Worm (Caenorhabditis elegans) whole organism, L4 larva: ENCODE results near the gene C24H10.4.
A peak's percentile ranks its signal among the peaks of the same experiment; 100 is the strongest.

Experiments
- F10B5.3 ChIP-seq: sonication (generic microtip); optimal IDR thresholded peaks from 2 replicates; lab custom pipeline; 2016; ENCODE audit warnings: mild to moderate bottlenecking, missing genetic modification characterization, missing compliant biosample characterization
- T20F7.1 ChIP-seq: fragments of 200-800 bp; sonication (Bioruptor generic); optimal IDR thresholded peaks from 2 replicates; lab custom pipeline; 2018; ENCODE audit warnings: mild to moderate bottlenecking, missing genetic modification characterization, missing compliant biosample characterization
- T26A8.4 ChIP-seq: fragments of 200-800 bp; sonication (Bioruptor generic); IDR thresholded peaks from 2 replicates; pipeline ENCODE4 v1.3.6; 2022; ENCODE audit warnings: missing genetic modification characterization, missing compliant biosample characterization
- Y48G9A.11 ChIP-seq: fragments of 200-800 bp; sonication (Bioruptor generic); IDR thresholded peaks from 2 replicates; pipeline ENCODE4 v1.3.6; 2022; ENCODE audit warnings: missing genetic modification reagents, missing genetic modification characterization, missing compliant biosample characterization
- ZK546.5 ChIP-seq, 2 experiments: sonication (generic microtip); optimal IDR thresholded peaks; 2 replicates each; lab custom pipeline; 2017; ENCODE audit warnings: missing biosample characterization in 2 of 2, missing genetic modification characterization in 2 of 2
- aly-2 ChIP-seq: sonication (generic microtip); optimal IDR thresholded peaks from 2 replicates; lab custom pipeline; 2018; ENCODE audit warnings: missing biosample characterization, missing genetic modification characterization
- ama-1 ChIP-seq: fragments of 150-350 bp; optimal IDR thresholded peaks from 2 replicates; lab custom pipeline; 2014; ENCODE audit warnings: inconsistent platforms, mixed read lengths
- ceh-20 ChIP-seq: fragments of 200-800 bp; sonication (Bioruptor generic); IDR thresholded peaks from 2 replicates; pipeline ENCODE4 v1.3.6; 2022; ENCODE audit warnings: missing genetic modification reagents, missing genetic modification characterization, missing compliant biosample characterization
- ceh-44 ChIP-seq: fragments of 200-800 bp; sonication (Bioruptor generic); IDR thresholded peaks from 2 replicates; pipeline ENCODE4 v1.3.6; 2022; ENCODE audit warnings: missing genetic modification reagents, missing genetic modification characterization, missing compliant biosample characterization
- ces-1 ChIP-seq: fragments of 150-350 bp; sonication (generic microtip); optimal IDR thresholded peaks from 4 replicates; lab custom pipeline; 2014; ENCODE audit warnings: missing biosample characterization, missing genetic modification reagents, missing genetic modification characterization
- daf-12 ChIP-seq: fragments of 150-350 bp; optimal IDR thresholded peaks from 2 replicates; lab custom pipeline; 2014; ENCODE audit warnings: missing biosample characterization, missing genetic modification reagents, missing genetic modification characterization
- daf-8 ChIP-seq: fragments of 200-800 bp; sonication (Bioruptor generic); IDR thresholded peaks from 2 replicates; pipeline ENCODE4 v1.3.6; 2022; ENCODE audit warnings: missing genetic modification characterization, missing compliant biosample characterization
- dmd-6 ChIP-seq: fragments of 200-800 bp; sonication (Bioruptor generic); IDR thresholded peaks from 2 replicates; pipeline ENCODE4 v1.3.6; 2022; ENCODE audit warnings: missing genetic modification reagents, missing genetic modification characterization, missing compliant biosample characterization
- duxl-1 ChIP-seq: sonication (generic microtip); optimal IDR thresholded peaks from 2 replicates; lab custom pipeline; 2016; ENCODE audit warnings: mild to moderate bottlenecking, missing genetic modification characterization, moderate library complexity, missing compliant biosample characterization; ENCODE audit not compliant: poor library complexity
- dve-1 ChIP-seq: sonication (generic microtip); optimal IDR thresholded peaks from 2 replicates; lab custom pipeline; 2017; ENCODE audit warnings: antibody characterized with exemption, mild to moderate bottlenecking, missing genetic modification characterization, missing compliant biosample characterization; ENCODE audit not compliant: insufficient read depth
- egl-43 ChIP-seq: fragments of 200-800 bp; sonication (Bioruptor generic); IDR thresholded peaks from 2 replicates; pipeline ENCODE4 v1.3.6; 2022; ENCODE audit warnings: missing genetic modification reagents, missing genetic modification characterization, missing compliant biosample characterization
- fkh-10 ChIP-seq: fragments of 150-350 bp; optimal IDR thresholded peaks from 2 replicates; lab custom pipeline; 2014; ENCODE audit warnings: missing biosample characterization, missing genetic modification reagents, missing genetic modification characterization
- fos-1 ChIP-seq: fragments of 150-350 bp; optimal IDR thresholded peaks from 2 replicates; lab custom pipeline; 2014; ENCODE audit warnings: missing biosample characterization, missing genetic modification characterization
- gei-8 ChIP-seq: fragments of 200-800 bp; sonication (Bioruptor generic); optimal IDR thresholded peaks from 2 replicates; lab custom pipeline; 2018; ENCODE audit warnings: mild to moderate bottlenecking, missing genetic modification characterization, missing compliant biosample characterization
- hif-1 ChIP-seq, 2 experiments: sonication (generic microtip); optimal IDR thresholded peaks; 2 replicates each; lab custom pipeline; 2016 to 2017; ENCODE audit warnings: missing compliant biosample characterization in 2 of 2, missing genetic modification characterization in 2 of 2, missing genetic modification reagents in 2 of 2, missing genotype in 2 of 2, mild to moderate bottlenecking in 1 of 2
- hlh-11 ChIP-seq: fragments of 200-800 bp; sonication (Bioruptor generic); optimal IDR thresholded peaks from 2 replicates; lab custom pipeline; 2018; ENCODE audit warnings: mild to moderate bottlenecking, missing genetic modification characterization, missing compliant biosample characterization
- jun-1 ChIP-seq: fragments of 150-350 bp; optimal IDR thresholded peaks from 2 replicates; lab custom pipeline; 2014; ENCODE audit warnings: missing biosample characterization, missing genetic modification reagents, missing genetic modification characterization
- madf-9 ChIP-seq: fragments of 200-800 bp; sonication (Bioruptor generic); conservative IDR thresholded peaks from 2 replicates; pipeline ENCODE4 v1.3.6; 2022; ENCODE audit warnings: missing genetic modification reagents, missing genetic modification characterization, missing compliant biosample characterization
- mdt-29 ChIP-seq: fragments of 200-800 bp; sonication (Bioruptor generic); IDR thresholded peaks from 2 replicates; pipeline ENCODE4 v1.3.6; 2022; ENCODE audit warnings: missing genetic modification reagents, missing genetic modification characterization, missing compliant biosample characterization
- mxl-2 ChIP-seq: fragments of 200-800 bp; sonication (Bioruptor generic); conservative IDR thresholded peaks from 2 replicates; pipeline ENCODE4 v1.3.6; 2022; ENCODE audit warnings: missing genetic modification reagents, missing genetic modification characterization, missing compliant biosample characterization
- nhr-10 ChIP-seq: fragments of 150-350 bp; optimal IDR thresholded peaks from 2 replicates; lab custom pipeline; 2014; ENCODE audit warnings: missing biosample characterization, missing genetic modification characterization
- nhr-11 ChIP-seq: fragments of 150-350 bp; optimal IDR thresholded peaks from 2 replicates; lab custom pipeline; 2014; ENCODE audit warnings: missing biosample characterization, missing genetic modification characterization
- nhr-111 ChIP-seq: fragments of 200-800 bp; sonication (Bioruptor generic); optimal IDR thresholded peaks from 2 replicates; lab custom pipeline; 2018; ENCODE audit warnings: mild to moderate bottlenecking, missing genetic modification characterization, missing compliant biosample characterization
- nhr-48 ChIP-seq: sonication (generic microtip); optimal IDR thresholded peaks from 2 replicates; lab custom pipeline; 2016; ENCODE audit warnings: mild to moderate bottlenecking, missing genetic modification characterization, missing compliant biosample characterization
- pha-4 ChIP-seq, 2 experiments: fragments of 150-350 bp in 1 of 2; fragments of 200-800 bp in 1 of 2; sonication (Bioruptor generic) in 1 of 2; IDR thresholded peaks in 1 of 2; optimal IDR thresholded peaks in 1 of 2; 2 replicates each; pipeline versions ENCODE4 v1.3.6 to Lab custom; 2014 to 2022; ENCODE audit warnings: missing genetic modification characterization in 2 of 2, missing genetic modification reagents in 2 of 2, missing biosample characterization in 1 of 2, missing compliant biosample characterization in 1 of 2
- php-3 ChIP-seq: fragments of 200-800 bp; sonication (Bioruptor generic); IDR thresholded peaks from 2 replicates; pipeline ENCODE4 v1.3.6; 2022; ENCODE audit warnings: missing genetic modification reagents, missing genetic modification characterization, missing compliant biosample characterization
- pqm-1 ChIP-seq: sonication (generic microtip); optimal IDR thresholded peaks from 2 replicates; lab custom pipeline; 2017; ENCODE audit warnings: missing biosample characterization, missing genetic modification characterization
- rbr-2 ChIP-seq: sonication (generic microtip); optimal IDR thresholded peaks from 2 replicates; lab custom pipeline; 2016; ENCODE audit warnings: missing genotype, missing genetic modification characterization, missing compliant biosample characterization
- set-16 ChIP-seq: fragments of 200-800 bp; sonication (Bioruptor generic); IDR thresholded peaks from 2 replicates; pipeline ENCODE4 v1.3.6; 2022; ENCODE audit warnings: missing genetic modification reagents, missing genetic modification characterization, missing compliant biosample characterization
- snpc-1.2 ChIP-seq: fragments of 200-800 bp; sonication (Bioruptor generic); IDR thresholded peaks from 2 replicates; pipeline ENCODE4 v1.3.6; 2022; ENCODE audit warnings: missing genetic modification reagents, missing genetic modification characterization, missing compliant biosample characterization
- snpc-4 ChIP-seq: fragments of 150-350 bp; optimal IDR thresholded peaks from 2 replicates; lab custom pipeline; 2014; ENCODE audit warnings: missing biosample characterization, missing genetic modification characterization
- tra-1 ChIP-seq: fragments of 200-800 bp; sonication (Bioruptor generic); IDR thresholded peaks from 2 replicates; pipeline ENCODE4 v1.3.6; 2022; ENCODE audit warnings: missing genetic modification reagents, missing genetic modification characterization, missing compliant biosample characterization
- unc-62 ChIP-seq, 3 experiments: fragments of 150-350 bp in 1 of 3; sonication (generic microtip); optimal IDR thresholded peaks in 2 of 3; peaks in 1 of 3; 1 replicate in 1 of 3; 2 replicates in 2 of 3; lab custom pipeline; 2014 to 2017; ENCODE audit warnings: missing biosample characterization in 3 of 3, missing genetic modification characterization in 3 of 3, missing genetic modification reagents in 3 of 3, missing genotype in 1 of 3
- vab-7 ChIP-seq: fragments of 200-800 bp; sonication (Bioruptor generic); IDR thresholded peaks from 2 replicates; pipeline ENCODE4 v1.3.6; 2022; ENCODE audit warnings: missing genetic modification reagents, missing genetic modification characterization, missing compliant biosample characterization
- zfp-3 ChIP-seq: fragments of 200-800 bp; sonication (Bioruptor generic); conservative IDR thresholded peaks from 2 replicates; pipeline ENCODE4 v1.3.6; 2022; ENCODE audit warnings: missing genetic modification reagents, missing genetic modification characterization, missing compliant biosample characterization
- ztf-11 ChIP-seq: fragments of 150-350 bp; optimal IDR thresholded peaks from 2 replicates; lab custom pipeline; 2014; ENCODE audit warnings: missing biosample characterization, missing genetic modification characterization

C24H10.4 gene

DNA sequence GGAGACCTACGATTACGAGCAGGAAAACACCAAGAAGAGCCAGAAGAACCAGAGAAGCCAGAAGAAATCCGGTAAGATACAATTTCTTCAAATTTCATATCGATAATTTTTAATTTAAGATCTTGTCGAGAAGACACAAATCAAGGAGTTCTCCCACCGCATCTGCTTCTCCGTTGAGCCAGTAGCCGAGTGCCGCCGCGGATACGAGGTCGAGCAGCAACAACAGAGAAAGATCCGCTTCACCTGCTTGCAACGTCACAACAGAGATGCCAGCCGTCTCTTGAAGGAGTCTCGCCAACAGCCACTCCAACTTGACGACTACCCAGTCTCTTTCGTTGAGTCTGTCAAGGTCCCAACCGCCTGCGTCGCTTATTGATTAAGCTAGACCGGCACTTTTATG lies 46.6 kb upstream of the C24H10.4 start:
- TF ChIP-seq nhr-10 (no peak), set-16 (peak; percentile 70), pha-4 (GFP tag; IDR thresholded peaks at IDR 0.05; lab: Robert Waterston, UW) (peak; percentile 33; the same call in 1 of the 2 replicates), pha-4 (tag; optimal IDR thresholded peaks at IDR 0.05; lab: Kevin White, UChicago) (no peak), unc-62 (GFP tag; optimal IDR thresholded peaks at IDR 0.05 in 1 of 2; lab: Kevin White, UChicago) (no peak), unc-62 (tag; optimal IDR thresholded peaks at IDR 0.05; lab: Kevin White, UChicago) (no peak)

DNA sequence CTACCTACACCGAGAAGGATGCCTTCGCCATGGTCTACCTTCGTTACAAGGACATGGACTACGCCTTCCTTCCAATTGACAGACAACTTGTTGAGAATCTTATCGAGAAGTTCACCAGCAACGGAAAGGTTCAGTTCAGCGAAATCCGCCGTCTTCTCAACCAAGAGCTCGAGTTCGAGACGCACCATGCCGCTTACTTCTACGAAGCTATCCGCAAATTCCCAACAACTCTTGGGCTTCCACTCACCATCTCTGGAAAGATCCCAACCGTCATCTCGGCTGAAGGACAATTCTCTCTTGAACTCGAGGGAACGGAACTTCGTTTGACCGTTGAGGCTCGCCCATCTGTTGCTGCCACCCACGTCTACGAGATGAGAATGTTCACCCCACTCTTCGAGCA lies 44.4 kb upstream of the C24H10.4 start:
- TF ChIP-seq ama-1 (lab: Kevin White, UChicago) (no peak), aly-2 (tag; lab: Kevin White, UChicago) (no peak), daf-8 (GFP tag; lab: Robert Waterston, UW) (no peak), hif-1 (tag; optimal IDR thresholded peaks at IDR 0.05; lab: Kevin White, UChicago) (no peak), zfp-3 (GFP tag; lab: Robert Waterston, UW) (0 out of 2 replicates have a peak, but pooled peaks have one; percentile 7), F10B5.3 (tag; lab: Kevin White, UChicago) (no peak), ceh-44 (GFP tag; lab: Robert Waterston, UW) (no peak)

DNA sequence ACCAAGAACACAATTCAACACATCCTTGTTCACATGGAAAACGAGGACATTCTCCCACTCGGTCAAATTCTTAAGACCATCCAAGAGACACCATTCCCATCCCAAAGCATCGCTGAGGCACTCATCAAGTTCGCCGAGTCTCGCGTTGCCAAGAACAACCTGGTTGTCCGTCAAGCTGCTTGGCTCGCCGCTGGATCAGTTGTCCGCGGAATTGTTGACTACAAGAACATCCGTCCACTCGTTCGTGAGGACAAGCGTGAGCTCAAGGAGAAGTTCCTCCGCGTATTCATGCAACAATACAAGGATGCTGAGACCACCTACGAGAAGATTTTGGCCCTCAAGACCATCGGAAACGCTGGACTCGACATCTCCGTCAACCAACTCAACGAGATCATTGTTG lies 43.3 kb upstream of the C24H10.4 start:
- TF ChIP-seq zfp-3 (GFP tag; lab: Robert Waterston, UW) (peak; percentile 64; the same call in 1 of the 2 replicates), F10B5.3 (tag; lab: Kevin White, UChicago) (no peak)
- TF ChIP-seq, all 104 proteins: peak for 1

ce11 chrX:5100738-5101379 lies 41.8 kb upstream of the C24H10.4 start, which contains the start of gene vit-2:
TSS of gene vit-2 (plus strand) at chrX:5101042.
- TF ChIP-seq T26A8.4 (GFP tag; lab: Robert Waterston, UW) (no peak), mdt-29 (GFP tag; lab: Robert Waterston, UW) (peak; percentile 81), nhr-48 (tag; lab: Kevin White, UChicago) (no peak), nhr-11 (tag; lab: Kevin White, UChicago) (no peak), hif-1 (tag; optimal IDR thresholded peaks at IDR 0.05; lab: Kevin White, UChicago) (no peak), ZK546.5 (tag; optimal IDR thresholded peaks at IDR 0.05; lab: Kevin White, UChicago) (no peak), rbr-2 (tag; lab: Kevin White, UChicago) (no peak), hlh-11 (tag; lab: Kevin White, UChicago) (peak; percentile 36), ceh-20 (no peak; the same call in 1 of the 2 replicates), dmd-6 (GFP tag; lab: Robert Waterston, UW) (peak; percentile 88), fos-1 (tag; lab: Kevin White, UChicago) (no peak), ztf-11 (tag; lab: Kevin White, UChicago) (no peak), madf-9 (peak; percentile 26; the same call in 1 of the 2 replicates), duxl-1 (no peak), tra-1 (GFP tag; lab: Robert Waterston, UW) (peak; percentile 80), jun-1 (tag; lab: Kevin White, UChicago) (no peak), Y48G9A.11 (GFP tag; lab: Robert Waterston, UW) (no peak), nhr-10 (no peak), ama-1 (lab: Kevin White, UChicago) (no peak), php-3 (GFP tag; lab: Robert Waterston, UW) (peak; percentile 50; the same call in 1 of the 2 replicates), mxl-2 (peak; percentile 63; the same call in 1 of the 2 replicates), set-16 (peak; percentile 91), pqm-1 (no peak), ces-1 (GFP tag; lab: Kevin White, UChicago) (no peak), vab-7 (GFP tag; lab: Robert Waterston, UW) (no peak), gei-8 (GFP tag; lab: Kevin White, UChicago) (no peak), daf-12 (tag; lab: Kevin White, UChicago) (no peak), snpc-4 (tag; lab: Kevin White, UChicago) (no peak), egl-43 (0 out of 2 replicates have a peak, but pooled peaks have one; percentile 26), fkh-10 (no peak), snpc-1.2 (GFP tag; lab: Robert Waterston, UW) (peak; percentile 38; the same call in 1 of the 2 replicates), T20F7.1 (peak; percentile 30), nhr-111 (GFP tag; lab: Kevin White, UChicago) (no peak), pha-4 (GFP tag; IDR thresholded peaks at IDR 0.05; lab: Robert Waterston, UW) (0 out of 2 replicates have a peak, but pooled peaks have one; percentile 24), pha-4 (tag; optimal IDR thresholded peaks at IDR 0.05; lab: Kevin White, UChicago) (no peak), aly-2 (tag; lab: Kevin White, UChicago) (no peak), dve-1 (tag; lab: Kevin White, UChicago) (peak; percentile 66)
